Worm (Caenorhabditis elegans): ENCODE data around the gene H40L08.1.

Gene H40L08.1

ce11 chrX:15087752-15088151, 3.9 kb upstream of the H40L08.1 start:
- TF ChIP-seq ama-1 (optimal IDR thresholded peaks at IDR 0.05), result no peak

DNA sequence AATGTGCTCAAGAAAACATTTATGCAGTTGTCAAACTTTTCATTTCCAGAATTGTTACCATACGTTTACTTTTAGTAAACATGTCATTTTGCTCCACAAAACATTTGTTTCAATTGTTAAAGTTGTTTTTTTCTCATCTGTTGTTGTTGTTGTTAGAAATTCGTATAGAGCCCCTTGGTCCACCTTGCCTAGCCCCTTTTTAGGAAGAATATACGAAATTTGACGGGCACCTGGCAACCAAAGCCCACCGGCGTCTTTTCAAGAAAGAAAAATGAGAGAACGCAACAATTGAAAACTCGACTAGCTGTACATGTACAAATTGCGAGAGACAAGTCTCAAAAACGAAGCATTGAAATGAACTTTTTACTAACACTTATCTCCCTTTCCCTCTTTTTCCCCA, 509 bp upstream of the H40L08.1 start, which contains the start of gene F09B12.5:
Gene F09B12.5, plus strand, starts transcription at position 301 of the 400 bp plus-strand sequence.
- TF ChIP-seq skn-1 (tag; optimal IDR thresholded peaks at IDR 0.05) (no peak), egl-27 (tag; optimal IDR thresholded peaks at IDR 0.05) (no peak), peb-1 (tag; optimal IDR thresholded peaks at IDR 0.05) (no peak), nhr-6 (tag; optimal IDR thresholded peaks at IDR 0.05) (no peak), ztf-1 (GFP tag; conservative IDR thresholded peaks at IDR 0.05) (no peak), nhr-25 (tag; optimal IDR thresholded peaks at IDR 0.05) (no peak), ztf-4 (tag; optimal IDR thresholded peaks at IDR 0.05) (no peak), nhr-129 (tag; optimal IDR thresholded peaks at IDR 0.05) (no peak), crh-2 (tag; optimal IDR thresholded peaks at IDR 0.05) (no peak), unc-62 (GFP tag; optimal IDR thresholded peaks at IDR 0.05) (no peak), fos-1 (tag; optimal IDR thresholded peaks at IDR 0.05) (no peak), ceh-82 (tag; optimal IDR thresholded peaks at IDR 0.05) (no peak), mab-5 (tag; optimal IDR thresholded peaks at IDR 0.05) (no peak), gmeb-1 (tag; optimal IDR thresholded peaks at IDR 0.05) (no peak), snpc-4 (tag; optimal IDR thresholded peaks at IDR 0.05) (no peak), alr-1 (tag; optimal IDR thresholded peaks at IDR 0.05) (no peak), Y55F3AM.14 (GFP tag; optimal IDR thresholded peaks at IDR 0.05) (no peak), C34F6.9 (tag; optimal IDR thresholded peaks at IDR 0.05) (no peak)

DNA sequence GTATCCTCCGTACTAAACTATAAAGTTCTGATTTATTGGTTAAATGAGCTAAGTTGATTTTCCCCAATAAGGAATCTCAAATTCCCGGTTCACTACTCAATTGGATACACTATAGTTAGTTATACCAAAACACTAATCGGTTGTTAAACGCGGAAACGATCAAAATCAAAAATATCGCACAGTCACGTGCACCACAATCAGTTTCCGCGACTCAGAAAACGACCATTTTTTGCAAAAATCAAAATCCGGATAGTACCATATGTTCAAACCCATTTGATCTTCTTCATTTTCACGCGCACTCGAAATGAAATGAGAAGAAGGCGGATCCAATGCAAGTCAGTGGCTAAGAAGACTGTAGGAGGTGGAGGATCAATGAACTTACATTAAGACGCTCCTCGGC, 2.4 kb downstream of the H40L08.1 start:
- TF ChIP-seq egl-27 (tag; optimal IDR thresholded peaks at IDR 0.05) (no peak), blmp-1 (tag; optimal IDR thresholded peaks at IDR 0.05; ENCODE audit: insufficient read depth) (no peak), ZK546.5 (tag; optimal IDR thresholded peaks at IDR 0.05) (no peak), sma-9 (GFP tag; optimal IDR thresholded peaks at IDR 0.05) (peak; percentile 55), sma-9 (tag; optimal IDR thresholded peaks at IDR 0.05) (no peak), unc-39 (tag; optimal IDR thresholded peaks at IDR 0.05) (no peak), nhr-21 (tag; optimal IDR thresholded peaks at IDR 0.05) (peak; percentile 21), unc-62 (GFP tag; optimal IDR thresholded peaks at IDR 0.05) (no peak), lin-11 (tag; optimal IDR thresholded peaks at IDR 0.05) (no peak), nhr-12 (tag; optimal IDR thresholded peaks at IDR 0.05) (no peak), elt-3 (tag; optimal IDR thresholded peaks at IDR 0.05) (no peak), nhr-237 (tag; optimal IDR thresholded peaks at IDR 0.05) (no peak), R02D3.7 (tag; optimal IDR thresholded peaks at IDR 0.05) (no peak), C34F6.9 (tag; optimal IDR thresholded peaks at IDR 0.05) (no peak), sem-4 (tag; optimal IDR thresholded peaks at IDR 0.05) (no peak), nhr-129 (tag; optimal IDR thresholded peaks at IDR 0.05) (peak; percentile 13), unc-55 (GFP tag; optimal IDR thresholded peaks at IDR 0.05) (no peak), skn-1 (tag; optimal IDR thresholded peaks at IDR 0.05) (no peak), ztf-11 (tag; optimal IDR thresholded peaks at IDR 0.05) (no peak), dmd-4 (tag; optimal IDR thresholded peaks at IDR 0.05) (no peak), nhr-25 (tag; optimal IDR thresholded peaks at IDR 0.05) (no peak)

DNA sequence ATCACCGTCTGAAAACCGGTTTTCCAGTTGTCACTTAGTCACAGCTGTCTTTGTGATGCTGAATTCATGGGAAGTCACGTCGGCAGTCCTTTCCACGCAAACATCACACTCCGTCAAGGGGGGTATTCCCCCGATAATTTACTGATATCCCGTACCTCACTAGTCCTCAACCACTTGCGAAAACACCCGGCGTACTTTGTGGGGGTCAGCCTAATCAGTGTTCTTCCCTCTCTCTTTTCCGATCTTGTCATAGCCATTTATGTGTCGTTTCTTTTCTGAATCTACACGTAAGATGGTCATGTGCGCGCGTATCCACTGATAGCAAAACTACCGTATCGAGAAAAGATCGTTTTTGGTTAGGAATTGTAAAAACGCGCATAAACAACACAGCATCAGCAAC, 4.5 kb downstream of the H40L08.1 start:
- TF ChIP-seq nhr-25 (tag; optimal IDR thresholded peaks at IDR 0.05) (peak; percentile 80), nhr-129 (tag; optimal IDR thresholded peaks at IDR 0.05) (peak; percentile 50), lin-13 (GFP tag; optimal IDR thresholded peaks at IDR 0.05) (no peak), nhr-23 (tag; optimal IDR thresholded peaks at IDR 0.05) (no peak), peb-1 (tag; optimal IDR thresholded peaks at IDR 0.05) (no peak), aly-2 (tag; optimal IDR thresholded peaks at IDR 0.05) (no peak), sma-9 (GFP tag; optimal IDR thresholded peaks at IDR 0.05) (peak; percentile 84), sma-9 (tag; optimal IDR thresholded peaks at IDR 0.05) (no peak), fos-1 (tag; optimal IDR thresholded peaks at IDR 0.05) (no peak), snpc-4 (tag; optimal IDR thresholded peaks at IDR 0.05) (no peak), ceh-82 (tag; optimal IDR thresholded peaks at IDR 0.05) (no peak), C34F6.9 (tag; optimal IDR thresholded peaks at IDR 0.05) (no peak), elt-1 (tag; optimal IDR thresholded peaks at IDR 0.05) (no peak), sma-3 (GFP tag; optimal IDR thresholded peaks at IDR 0.05) (peak; percentile 86), nhr-237 (tag; optimal IDR thresholded peaks at IDR 0.05) (no peak), R02D3.7 (tag; optimal IDR thresholded peaks at IDR 0.05) (no peak), nhr-21 (tag; optimal IDR thresholded peaks at IDR 0.05) (peak; percentile 87), sem-4 (tag; optimal IDR thresholded peaks at IDR 0.05) (no peak), crh-2 (tag; optimal IDR thresholded peaks at IDR 0.05) (no peak), lin-11 (tag; optimal IDR thresholded peaks at IDR 0.05) (no peak), zag-1 (tag; optimal IDR thresholded peaks at IDR 0.05) (no peak), lsy-2 (tag; optimal IDR thresholded peaks at IDR 0.05) (peak in 1 of 2 experiments; percentile 36), elt-3 (tag; optimal IDR thresholded peaks at IDR 0.05) (no peak), F13H6.1 (tag; optimal IDR thresholded peaks at IDR 0.05) (no peak), dmd-4 (tag; optimal IDR thresholded peaks at IDR 0.05) (no peak), ztf-1 (GFP tag; conservative IDR thresholded peaks at IDR 0.05) (no peak), nhr-6 (tag; optimal IDR thresholded peaks at IDR 0.05) (no peak), mab-5 (tag; optimal IDR thresholded peaks at IDR 0.05) (no peak), ztf-11 (tag; optimal IDR thresholded peaks at IDR 0.05) (no peak)
